Worm (Caenorhabditis elegans) whole organism, L4/young adult: ENCODE measurements around the gene C13B4.1.

Experiments used
- W03F9.2 ChIP-seq: fragments of 150-350 bp; optimal IDR thresholded peaks from 2 replicates; lab custom pipeline; 2014; ENCODE audit warnings: missing biosample characterization, missing genetic modification characterization
- dao-5 ChIP-seq: sonication (generic microtip); optimal IDR thresholded peaks from 2 replicates; lab custom pipeline; 2016; ENCODE audit warnings: missing genotype, missing genetic modification characterization, moderate library complexity, missing compliant biosample characterization
- him-1 ChIP-seq: sonication (generic microtip); optimal IDR thresholded peaks from 2 replicates; lab custom pipeline; 2016; ENCODE audit warnings: missing genotype, missing genetic modification reagents, missing genetic modification characterization, missing compliant biosample characterization

DNA sequence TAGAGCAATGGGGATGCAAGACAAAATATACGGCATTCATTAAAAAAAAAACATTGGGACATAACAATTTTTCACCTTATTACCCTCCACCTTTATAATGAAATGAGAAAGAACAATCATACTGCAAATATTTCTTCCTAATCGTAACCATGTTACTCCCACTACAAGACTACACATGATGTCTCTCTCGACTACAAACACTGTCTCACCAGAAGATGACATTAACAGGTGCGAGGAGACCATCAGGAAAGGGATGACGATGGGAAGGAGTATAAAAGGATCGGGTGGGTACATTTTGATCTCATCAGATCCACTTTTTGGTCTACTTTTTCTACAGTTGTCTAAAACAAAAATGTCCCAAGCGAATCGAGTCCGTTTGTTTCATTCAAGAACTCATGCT, 18.4 kb upstream of the C13B4.1 start, which contains the start of gene dhs-8:
- TF ChIP-seq him-1 (tag; lab: Kevin White, UChicago): no peak
- TF ChIP-seq dao-5 (tag; lab: Kevin White, UChicago): no peak
- no peak for TF ChIP-seq W03F9.2 (tag; lab: Kevin White, UChicago)
